Worm (Caenorhabditis elegans) whole organism, L3 larva: ENCODE results near the gene W06D11.3.

Experiments
- ama-1 ChIP-seq: fragments of 150-350 bp; optimal IDR thresholded peaks from 2 replicates; lab custom pipeline; 2018
- ceh-28 ChIP-seq: fragments of 150-350 bp; optimal IDR thresholded peaks from 2 replicates; lab custom pipeline; 2014; ENCODE audit warnings: missing biosample characterization, missing genetic modification reagents, missing genetic modification characterization
- ceh-82 ChIP-seq: fragments of 150-350 bp; optimal IDR thresholded peaks from 2 replicates; lab custom pipeline; 2014; ENCODE audit warnings: missing biosample characterization, missing genetic modification characterization
- ceh-9 ChIP-seq: sonication (generic microtip); optimal IDR thresholded peaks from 2 replicates; lab custom pipeline; 2018; ENCODE audit warnings: missing biosample characterization, missing genetic modification characterization
- egl-5 ChIP-seq: fragments of 150-350 bp; optimal IDR thresholded peaks from 2 replicates; lab custom pipeline; 2017; ENCODE audit warnings: missing biosample characterization, missing genetic modification reagents, missing genetic modification characterization, inconsistent platforms
- elt-2 ChIP-seq: sonication (generic microtip); optimal IDR thresholded peaks from 2 replicates; lab custom pipeline; 2016; ENCODE audit warnings: missing genetic modification reagents, mild to moderate bottlenecking, missing genetic modification characterization, missing compliant biosample characterization
- elt-3 ChIP-seq, 3 experiments: fragments of 150-350 bp in 1 of 3; sonication (generic microtip) in 2 of 3; optimal IDR thresholded peaks; 2 replicates in 2 of 3; 4 replicates in 1 of 3; lab custom pipeline; 2014 to 2017; ENCODE audit warnings: missing biosample characterization in 3 of 3, missing genetic modification characterization in 3 of 3
- fkh-10 ChIP-seq: sonication (generic microtip); optimal IDR thresholded peaks from 2 replicates; lab custom pipeline; 2017; ENCODE audit warnings: missing biosample characterization, missing genetic modification reagents, missing genetic modification characterization
- fkh-2 ChIP-seq: fragments of 150-350 bp; optimal IDR thresholded peaks from 2 replicates; lab custom pipeline; 2014; ENCODE audit warnings: missing biosample characterization, missing genetic modification reagents, missing genetic modification characterization
- fos-1 ChIP-seq: fragments of 150-350 bp; optimal IDR thresholded peaks from 2 replicates; lab custom pipeline; 2014; ENCODE audit warnings: missing biosample characterization, missing genetic modification characterization
- hmg-11 ChIP-seq: sonication (generic microtip); optimal IDR thresholded peaks from 2 replicates; lab custom pipeline; 2016; ENCODE audit warnings: missing genetic modification characterization, missing compliant biosample characterization
- jun-1 ChIP-seq: fragments of 150-350 bp; optimal IDR thresholded peaks from 2 replicates; lab custom pipeline; 2014; ENCODE audit warnings: missing biosample characterization, missing genetic modification reagents, missing genetic modification characterization
- lin-39 ChIP-seq: fragments of 150-350 bp; optimal IDR thresholded peaks from 2 replicates; lab custom pipeline; 2018; ENCODE audit warnings: missing biosample characterization, missing genetic modification reagents, missing genetic modification characterization
- lsy-12 ChIP-seq: sonication (generic microtip); optimal IDR thresholded peaks from 2 replicates; lab custom pipeline; 2016; ENCODE audit warnings: mild to moderate bottlenecking, missing genetic modification characterization, missing compliant biosample characterization
- mdl-1 ChIP-seq: fragments of 150-350 bp; optimal IDR thresholded peaks from 2 replicates; lab custom pipeline; 2014; ENCODE audit warnings: missing biosample characterization, missing genetic modification characterization
- mml-1 ChIP-seq: fragments of 150-350 bp; sonication (generic microtip); optimal IDR thresholded peaks from 3 replicates; lab custom pipeline; 2014; ENCODE audit warnings: missing biosample characterization, missing genetic modification characterization
- nfya-1 ChIP-seq: sonication (generic microtip); optimal IDR thresholded peaks from 2 replicates; lab custom pipeline; 2017; ENCODE audit warnings: missing genetic modification characterization, mild to moderate bottlenecking, missing compliant biosample characterization, antibody characterized with exemption, moderate library complexity; ENCODE audit not compliant: insufficient read depth
- nhr-11 ChIP-seq: fragments of 150-350 bp; optimal IDR thresholded peaks from 2 replicates; lab custom pipeline; 2014; ENCODE audit warnings: missing biosample characterization, missing genetic modification characterization
- nhr-12 ChIP-seq: fragments of 150-350 bp; optimal IDR thresholded peaks from 2 replicates; lab custom pipeline; 2014; ENCODE audit warnings: missing biosample characterization, missing genetic modification characterization
- nhr-23 ChIP-seq: fragments of 150-350 bp; optimal IDR thresholded peaks from 2 replicates; lab custom pipeline; 2014; ENCODE audit warnings: missing biosample characterization, missing genetic modification reagents, missing genetic modification characterization
- nhr-25 ChIP-seq: sonication (generic microtip); optimal IDR thresholded peaks from 2 replicates; lab custom pipeline; 2017; ENCODE audit warnings: missing biosample characterization, missing genetic modification characterization
- nhr-28 ChIP-seq: fragments of 150-350 bp; optimal IDR thresholded peaks from 2 replicates; lab custom pipeline; 2014; ENCODE audit warnings: missing biosample characterization, missing genetic modification characterization
- nhr-43 ChIP-seq: sonication (generic microtip); optimal IDR thresholded peaks from 2 replicates; lab custom pipeline; 2016; ENCODE audit warnings: mild to moderate bottlenecking, missing genetic modification characterization, missing compliant biosample characterization; ENCODE audit not compliant: poor library complexity, severe bottlenecking
- nhr-67 ChIP-seq: fragments of 150-350 bp; optimal IDR thresholded peaks from 2 replicates; lab custom pipeline; 2014; ENCODE audit warnings: missing biosample characterization, missing genetic modification characterization
- nhr-76 ChIP-seq: fragments of 150-350 bp; sonication (generic microtip); optimal IDR thresholded peaks from 5 replicates; lab custom pipeline; 2014; ENCODE audit warnings: missing biosample characterization, missing genetic modification characterization
- nhr-77 ChIP-seq: fragments of 150-350 bp; optimal IDR thresholded peaks from 2 replicates; lab custom pipeline; 2014; ENCODE audit warnings: missing biosample characterization, missing genetic modification characterization
- pqm-1 ChIP-seq: fragments of 150-350 bp; optimal IDR thresholded peaks from 2 replicates; lab custom pipeline; 2017; ENCODE audit warnings: missing biosample characterization, missing genetic modification characterization, inconsistent platforms
- sea-2 ChIP-seq: fragments of 150-350 bp; sonication (generic microtip); optimal IDR thresholded peaks from 4 replicates; lab custom pipeline; 2014; ENCODE audit warnings: missing biosample characterization, missing genetic modification reagents, missing genetic modification characterization
- skn-1 ChIP-seq: fragments of 150-350 bp; optimal IDR thresholded peaks from 2 replicates; lab custom pipeline; 2014; ENCODE audit warnings: missing biosample characterization, missing genetic modification characterization
- snpc-4 ChIP-seq: fragments of 150-350 bp; optimal IDR thresholded peaks from 2 replicates; lab custom pipeline; 2014; ENCODE audit warnings: missing biosample characterization, missing genetic modification characterization
- tbx-2 ChIP-seq: sonication (generic microtip); optimal IDR thresholded peaks from 2 replicates; lab custom pipeline; 2016; ENCODE audit warnings: mild to moderate bottlenecking, missing genetic modification characterization, missing compliant biosample characterization
- unc-39 ChIP-seq: sonication (generic microtip); optimal IDR thresholded peaks from 4 replicates; lab custom pipeline; 2017; ENCODE audit warnings: missing biosample characterization, missing genetic modification characterization
- zag-1 ChIP-seq: fragments of 150-350 bp; optimal IDR thresholded peaks from 2 replicates; lab custom pipeline; 2014; ENCODE audit warnings: missing biosample characterization, missing genetic modification characterization
- ztf-4 ChIP-seq: fragments of 150-350 bp; optimal IDR thresholded peaks from 2 replicates; lab custom pipeline; 2014; ENCODE audit warnings: missing biosample characterization, missing genetic modification characterization

Gene W06D11.3

ce11 chrX:12337846-12338490 lies 39.5 kb downstream of the W06D11.3 start, which contains the start of gene srd-44:
Gene srd-44, plus strand, starts transcription at chrX:12338440.
- TF ChIP-seq pqm-1 (tag; lab: Kevin White, UChicago) (no peak), lin-39 (no peak), mdl-1 (tag; lab: Kevin White, UChicago) (no peak), fos-1 (tag; lab: Kevin White, UChicago) (no peak), mml-1 (tag; lab: Kevin White, UChicago) (no peak), nhr-43 (peak; percentile 10)

DNA sequence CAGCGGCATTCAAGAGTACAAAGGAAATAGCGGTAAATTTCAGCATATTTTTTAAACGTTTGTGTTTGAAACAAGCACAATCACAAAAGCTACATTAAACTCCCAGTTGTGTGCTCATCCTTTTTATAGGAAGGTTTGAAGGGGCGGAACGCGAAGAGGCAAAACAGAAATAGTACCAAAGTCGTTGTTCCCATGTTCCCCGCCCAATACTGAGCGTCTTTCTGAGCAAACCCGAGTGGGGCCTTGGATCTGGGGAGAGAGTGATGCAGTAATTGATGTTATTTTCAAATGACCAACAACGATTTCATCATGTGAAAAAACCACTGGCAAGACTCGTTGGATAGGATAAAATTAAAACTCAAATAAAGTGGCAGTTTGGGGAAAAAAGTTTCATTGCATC lies 42.9 kb downstream of the W06D11.3 start, which contains the start of gene zig-2:
Gene zig-2 (minus strand): TSS at position 101 of the 400 bp plus-strand sequence.
- no peak for TF ChIP-seq fkh-2 (tag; lab: Kevin White, UChicago)
- TF ChIP-seq elt-3 (tag; optimal IDR thresholded peaks at IDR 0.05; lab: Kevin White, UChicago): no peak
- no peak for TF ChIP-seq ceh-28 (tag; lab: Kevin White, UChicago)
- TF ChIP-seq lsy-12: no peak
- no peak for TF ChIP-seq nhr-43
- TF ChIP-seq nhr-11 (tag; lab: Kevin White, UChicago): no peak
- TF ChIP-seq ceh-82 (tag; lab: Kevin White, UChicago): no peak
- TF ChIP-seq elt-2 (tag; lab: Kevin White, UChicago): no peak
- no peak for TF ChIP-seq fkh-10
- no peak for TF ChIP-seq nhr-28 (tag; lab: Kevin White, UChicago)
- no peak for TF ChIP-seq zag-1 (tag; lab: Kevin White, UChicago)
- no peak for TF ChIP-seq nhr-77 (tag; lab: Kevin White, UChicago)
- no peak for TF ChIP-seq hmg-11 (tag; lab: Kevin White, UChicago)
- no peak for TF ChIP-seq nhr-23 (tag; lab: Kevin White, UChicago)
- no peak for TF ChIP-seq skn-1 (tag; lab: Kevin White, UChicago)
- TF ChIP-seq lin-39: no peak
- TF ChIP-seq snpc-4 (tag; lab: Kevin White, UChicago): no peak
- TF ChIP-seq ama-1 (lab: Kevin White, UChicago): no peak

DNA sequence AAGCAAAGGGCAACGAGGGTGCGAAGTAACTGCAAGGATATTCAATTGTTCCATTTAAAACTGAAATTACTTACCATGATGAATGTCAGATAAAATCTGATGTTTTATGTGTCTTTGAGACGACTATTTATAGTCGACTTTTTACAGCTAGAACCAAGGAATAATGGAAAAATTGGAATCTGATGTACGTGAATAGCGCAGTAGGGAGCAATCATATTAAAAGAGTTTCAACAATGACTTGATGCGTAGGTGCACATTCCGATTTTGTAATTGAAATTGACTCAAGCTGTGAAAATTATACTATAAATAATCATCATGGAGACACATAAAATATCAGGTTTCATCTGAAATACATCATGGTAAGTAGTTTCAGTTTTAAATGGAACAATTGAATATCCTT lies 44.8 kb downstream of the W06D11.3 start, which contains the start of the genes nspc-9 and nspc-10:
Gene nspc-9 (minus strand): TSS at position 101 of the 400 bp plus-strand sequence.
Gene nspc-10 (plus strand): TSS at position 331 of the 400 bp plus-strand sequence.
- TF ChIP-seq nhr-43 (no peak), pqm-1 (tag; lab: Kevin White, UChicago) (no peak), unc-39 (no peak), fos-1 (tag; lab: Kevin White, UChicago) (no peak), fkh-2 (tag; lab: Kevin White, UChicago) (no peak), lsy-12 (no peak), nhr-67 (tag; lab: Kevin White, UChicago) (no peak), nhr-25 (tag; lab: Kevin White, UChicago) (no peak), nhr-12 (tag; lab: Kevin White, UChicago) (no peak), ztf-4 (tag; lab: Kevin White, UChicago) (no peak), sea-2 (GFP tag; lab: Kevin White, UChicago) (no peak), jun-1 (tag; lab: Kevin White, UChicago) (no peak), egl-5 (tag; lab: Kevin White, UChicago) (no peak), nhr-76 (no peak), ceh-28 (tag; lab: Kevin White, UChicago) (no peak), hmg-11 (tag; lab: Kevin White, UChicago) (no peak), ceh-9 (no peak), tbx-2 (tag; lab: Kevin White, UChicago) (no peak), fkh-10 (no peak)

DNA sequence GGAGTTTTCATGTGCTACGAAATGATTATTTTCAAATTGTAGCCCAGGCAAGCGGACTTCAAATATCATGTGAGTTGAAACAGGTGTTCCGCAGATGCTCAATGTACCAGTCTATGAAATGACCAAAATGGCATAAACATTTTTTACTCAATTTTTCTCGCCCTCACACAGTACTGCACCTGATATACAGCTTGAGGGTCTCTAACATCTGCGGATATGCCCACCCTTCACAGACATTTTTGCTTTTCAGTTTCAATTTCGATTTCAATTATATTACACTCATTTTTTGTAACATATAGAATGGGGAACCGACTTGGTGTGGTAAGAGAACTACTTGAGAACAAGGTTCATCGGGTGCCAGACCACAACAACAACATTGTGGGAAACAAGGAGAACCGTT lies 48.2 kb downstream of the W06D11.3 start, which contains the start of gene F42F12.11:
Gene F42F12.11 (plus strand): TSS at position 301 of the 400 bp plus-strand sequence.
- no peak for TF ChIP-seq jun-1 (tag; lab: Kevin White, UChicago)
- TF ChIP-seq ceh-82 (tag; lab: Kevin White, UChicago): no peak
- no peak for TF ChIP-seq ceh-9
- no peak for TF ChIP-seq nhr-12 (tag; lab: Kevin White, UChicago)
- no peak for TF ChIP-seq tbx-2 (tag; lab: Kevin White, UChicago)
- TF ChIP-seq snpc-4 (tag; lab: Kevin White, UChicago): no peak
- no peak for TF ChIP-seq lin-39
- no peak for TF ChIP-seq nfya-1 (tag; lab: Kevin White, UChicago)
- no peak for TF ChIP-seq nhr-11 (tag; lab: Kevin White, UChicago)
- TF ChIP-seq nhr-76: no peak
- no peak for TF ChIP-seq pqm-1 (tag; lab: Kevin White, UChicago)
- no peak for TF ChIP-seq nhr-67 (tag; lab: Kevin White, UChicago)
- no peak for TF ChIP-seq mdl-1 (tag; lab: Kevin White, UChicago)
- TF ChIP-seq nhr-25 (tag; lab: Kevin White, UChicago): no peak
- no peak for TF ChIP-seq elt-2 (tag; lab: Kevin White, UChicago)
- TF ChIP-seq, all 47 proteins: peak for 0
